Worm (Caenorhabditis elegans) whole organism, mixed stage, embryonic: ENCODE results near the gene btb-17.

Source experiments
- ces-1 ChIP-seq: fragments of 150-350 bp; optimal IDR thresholded peaks from 2 replicates; lab custom pipeline; 2014; ENCODE audit warnings: missing biosample characterization, missing genetic modification reagents, missing genetic modification characterization
- nhr-237 ChIP-seq: fragments of 150-350 bp; optimal IDR thresholded peaks from 2 replicates; lab custom pipeline; 2014; ENCODE audit warnings: missing biosample characterization, missing genetic modification characterization
- nhr-76 ChIP-seq: sonication (generic microtip); optimal IDR thresholded peaks from 2 replicates; lab custom pipeline; 2017; ENCODE audit warnings: missing biosample characterization, missing genetic modification characterization
- pha-4 ChIP-seq: fragments of 150-350 bp; optimal IDR thresholded peaks from 2 replicates; lab custom pipeline; 2018; ENCODE audit warnings: missing biosample characterization, missing genetic modification reagents, missing genetic modification characterization
- unc-62 ChIP-seq: fragments of 150-350 bp; optimal IDR thresholded peaks from 2 replicates; lab custom pipeline; 2014; ENCODE audit warnings: missing biosample characterization, missing genetic modification reagents, missing genetic modification characterization
- zip-8 ChIP-seq: fragments of 150-350 bp; optimal IDR thresholded peaks from 2 replicates; lab custom pipeline; 2014; ENCODE audit warnings: missing biosample characterization, missing genetic modification characterization

- TF ChIP-seq unc-62, result no peak
- no peak for TF ChIP-seq zip-8 (tag; lab: Kevin White, UChicago)
- TF ChIP-seq pha-4 (tag; lab: Kevin White, UChicago), result no peak
- TF ChIP-seq nhr-237 (tag; lab: Kevin White, UChicago), result no peak
- no peak for TF ChIP-seq ces-1 (GFP tag; lab: Kevin White, UChicago)
- TF ChIP-seq nhr-76 (tag; lab: Kevin White, UChicago), result no peak
These were observed 20.3 kb upstream of the btb-17 start, which contains the start of gene F02E11.3 for ce11 chrII:3274923-3275322.
